Worm (Caenorhabditis elegans) whole organism, mixed stage, embryonic: ENCODE measurements around the gene W08F4.10.
"Not testable (repeated sequence)": the region's sequence is repeated elsewhere in the genome, so short reads cannot be mapped to it uniquely, and the experiment has no call there.

Experiments used
- mep-1 ChIP-seq: fragments of 150-350 bp; optimal IDR thresholded peaks from 2 replicates; lab custom pipeline; 2017; ENCODE audit warnings: missing biosample characterization, missing genetic modification reagents, missing genetic modification characterization, inconsistent platforms
- nhr-237 ChIP-seq: fragments of 150-350 bp; optimal IDR thresholded peaks from 2 replicates; lab custom pipeline; 2014; ENCODE audit warnings: missing biosample characterization, missing genetic modification characterization
- pha-4 ChIP-seq: fragments of 150-350 bp; optimal IDR thresholded peaks from 2 replicates; lab custom pipeline; 2018; ENCODE audit warnings: missing biosample characterization, missing genetic modification reagents, missing genetic modification characterization

DNA sequence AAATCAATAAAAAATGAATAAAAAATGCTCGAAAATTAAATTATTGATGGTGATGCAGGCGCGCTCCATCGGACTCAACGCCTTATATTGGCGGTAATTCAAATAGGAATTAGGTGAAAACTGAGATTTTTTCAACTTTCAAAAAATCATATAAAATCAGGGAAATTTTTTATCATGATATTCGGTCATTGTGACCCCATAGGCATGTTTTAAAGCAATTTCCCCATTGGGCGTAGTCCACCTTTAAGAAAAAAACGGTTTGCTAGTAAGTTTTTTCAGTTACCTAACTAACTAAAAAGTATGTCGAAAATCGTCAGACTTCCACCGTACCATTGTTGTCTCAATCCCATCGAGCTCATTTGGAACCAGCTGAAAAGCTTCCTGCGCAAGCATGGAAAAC is 2.2 kb upstream of the W08F4.10 start, which contains the start of gene W08F4.1:
- not testable (repeated sequence) for TF ChIP-seq pha-4, nhr-237, mep-1 (tag; lab: Kevin White, UChicago)
